Worm (Caenorhabditis elegans): ENCODE measurements around the gene F42H10.6.

F42H10.6 gene

ce11 chrIII:8480355-8480754 is at the start of gene F42H10.6:
TSS of gene F42H10.6 (minus strand) at chrIII:8480455.
- no peak for TF ChIP-seq ceh-36 (tag; optimal IDR thresholded peaks at IDR 0.05)
- TF ChIP-seq scrt-1 (GFP tag; IDR thresholded peaks at IDR 0.05), result no peak
- no peak for TF ChIP-seq ama-1 (optimal IDR thresholded peaks at IDR 0.05)
- no peak for TF ChIP-seq ets-7 (tag; optimal IDR thresholded peaks at IDR 0.05)
- no peak for TF ChIP-seq hmbx-1 (tag; optimal IDR thresholded peaks at IDR 0.05)
- TF ChIP-seq tra-4 (tag; optimal IDR thresholded peaks at IDR 0.05), result no peak
- no peak for TF ChIP-seq B0310.2 (tag; optimal IDR thresholded peaks at IDR 0.05)
- TF ChIP-seq sea-1 (GFP tag; conservative IDR thresholded peaks at IDR 0.05), result no peak
- TF ChIP-seq hmg-4 (GFP tag; optimal IDR thresholded peaks at IDR 0.05), result no peak
- TF ChIP-seq F13C5.2 (tag; optimal IDR thresholded peaks at IDR 0.05), result no peak
- TF ChIP-seq pes-1 (GFP tag; IDR thresholded peaks at IDR 0.05), result no peak
- TF ChIP-seq tbx-37 (GFP tag; conservative IDR thresholded peaks at IDR 0.05), result no peak
- no peak for TF ChIP-seq hnd-1 (tag; optimal IDR thresholded peaks at IDR 0.05)

ce11 chrIII:8529772-8530171 is 49.5 kb upstream of the F42H10.6 start, which contains the start of gene ZC21.10:
TSS of gene ZC21.10 (plus strand) at chrIII:8530072.
- TF ChIP-seq B0310.2 (tag; optimal IDR thresholded peaks at IDR 0.05), result no peak
- no peak for TF ChIP-seq ets-7 (tag; optimal IDR thresholded peaks at IDR 0.05)
- TF ChIP-seq tbx-37 (GFP tag; conservative IDR thresholded peaks at IDR 0.05), result no peak
- no peak for TF ChIP-seq ceh-36 (tag; optimal IDR thresholded peaks at IDR 0.05)
- no peak for TF ChIP-seq ceh-13 (GFP tag; optimal IDR thresholded peaks at IDR 0.05)
- no peak for TF ChIP-seq hmbx-1 (tag; optimal IDR thresholded peaks at IDR 0.05)
- TF ChIP-seq tra-4 (tag; optimal IDR thresholded peaks at IDR 0.05), result no peak
- no peak for TF ChIP-seq ama-1 (optimal IDR thresholded peaks at IDR 0.05)
- TF ChIP-seq F13C5.2 (tag; optimal IDR thresholded peaks at IDR 0.05), result no peak
- no peak for TF ChIP-seq scrt-1 (GFP tag; IDR thresholded peaks at IDR 0.05)
- no peak for TF ChIP-seq hmg-4 (GFP tag; optimal IDR thresholded peaks at IDR 0.05)
- no peak for TF ChIP-seq pes-1 (GFP tag; IDR thresholded peaks at IDR 0.05)
- TF ChIP-seq tbx-11 (GFP tag; IDR thresholded peaks at IDR 0.05), result no peak
- TF ChIP-seq flt-1 (GFP tag; IDR thresholded peaks at IDR 0.05), result no peak

ce11 chrIII:8529002-8529401 is 48.7 kb upstream of the F42H10.6 start:
- no peak for TF ChIP-seq sea-1 (GFP tag; conservative IDR thresholded peaks at IDR 0.05)
- TF ChIP-seq F13C5.2 (tag; optimal IDR thresholded peaks at IDR 0.05), result no peak
- TF ChIP-seq flt-1 (GFP tag; IDR thresholded peaks at IDR 0.05), result no peak
- TF ChIP-seq ets-7 (tag; optimal IDR thresholded peaks at IDR 0.05), result no peak
- TF ChIP-seq ama-1 (optimal IDR thresholded peaks at IDR 0.05), result peak; percentile 84

- no peak for TF ChIP-seq aly-1 (tag; optimal IDR thresholded peaks at IDR 0.05)
- TF ChIP-seq hmbx-1 (tag; optimal IDR thresholded peaks at IDR 0.05), result no peak
Measured at ce11 chrIII:8524773-8525172, 44.5 kb upstream of the F42H10.6 start, which contains the start of gene idpp-15. TSS of gene idpp-15 (plus strand) at chrIII:8525073.

- TF ChIP-seq B0310.2 (tag; optimal IDR thresholded peaks at IDR 0.05), result no peak
Measured at ce11 chrIII:8521654-8522392, 41.6 kb upstream of the F42H10.6 start.

ce11 chrIII:8520589-8520988 is 40.3 kb upstream of the F42H10.6 start:
- TF ChIP-seq B0310.2 (tag; optimal IDR thresholded peaks at IDR 0.05) (no peak), hnd-1 (tag; optimal IDR thresholded peaks at IDR 0.05) (no peak), flt-1 (GFP tag; IDR thresholded peaks at IDR 0.05) (no peak), F13C5.2 (tag; optimal IDR thresholded peaks at IDR 0.05) (no peak), tbx-37 (GFP tag; conservative IDR thresholded peaks at IDR 0.05) (no peak), ceh-13 (GFP tag; optimal IDR thresholded peaks at IDR 0.05) (no peak), hmg-4 (GFP tag; optimal IDR thresholded peaks at IDR 0.05) (no peak), pes-1 (GFP tag; IDR thresholded peaks at IDR 0.05) (no peak), aly-1 (tag; optimal IDR thresholded peaks at IDR 0.05) (no peak), ceh-36 (tag; optimal IDR thresholded peaks at IDR 0.05) (no peak), tra-4 (tag; optimal IDR thresholded peaks at IDR 0.05) (no peak), tbx-11 (GFP tag; IDR thresholded peaks at IDR 0.05) (no peak), ama-1 (optimal IDR thresholded peaks at IDR 0.05) (no peak), scrt-1 (GFP tag; IDR thresholded peaks at IDR 0.05) (no peak), ets-7 (tag; optimal IDR thresholded peaks at IDR 0.05) (no peak), hmbx-1 (tag; optimal IDR thresholded peaks at IDR 0.05) (no peak), sea-1 (GFP tag; conservative IDR thresholded peaks at IDR 0.05) (no peak)

- TF ChIP-seq sea-1 (GFP tag; conservative IDR thresholded peaks at IDR 0.05) (no peak), ama-1 (optimal IDR thresholded peaks at IDR 0.05) (no peak), tra-4 (tag; optimal IDR thresholded peaks at IDR 0.05) (no peak), flt-1 (GFP tag; IDR thresholded peaks at IDR 0.05) (no peak), hmg-4 (GFP tag; optimal IDR thresholded peaks at IDR 0.05) (no peak), pes-1 (GFP tag; IDR thresholded peaks at IDR 0.05) (no peak), tbx-11 (GFP tag; IDR thresholded peaks at IDR 0.05) (no peak), F13C5.2 (tag; optimal IDR thresholded peaks at IDR 0.05) (no peak), ets-7 (tag; optimal IDR thresholded peaks at IDR 0.05) (no peak), ceh-36 (tag; optimal IDR thresholded peaks at IDR 0.05) (no peak), ceh-13 (GFP tag; optimal IDR thresholded peaks at IDR 0.05) (no peak), scrt-1 (GFP tag; IDR thresholded peaks at IDR 0.05) (no peak), hnd-1 (tag; optimal IDR thresholded peaks at IDR 0.05) (no peak), tbx-37 (GFP tag; conservative IDR thresholded peaks at IDR 0.05) (no peak), B0310.2 (tag; optimal IDR thresholded peaks at IDR 0.05) (no peak), hmbx-1 (tag; optimal IDR thresholded peaks at IDR 0.05) (no peak), aly-1 (tag; optimal IDR thresholded peaks at IDR 0.05) (no peak)
Measured at ce11 chrIII:8519886-8520285, 39.6 kb upstream of the F42H10.6 start, which contains the start of gene ZC21.8. TSS of gene ZC21.8 (minus strand) at chrIII:8519986.

ce11 chrIII:8518990-8519389 is 38.7 kb upstream of the F42H10.6 start:
- TF ChIP-seq tbx-37 (GFP tag; conservative IDR thresholded peaks at IDR 0.05) (no peak), B0310.2 (tag; optimal IDR thresholded peaks at IDR 0.05) (no peak), F13C5.2 (tag; optimal IDR thresholded peaks at IDR 0.05) (no peak), hmg-4 (GFP tag; optimal IDR thresholded peaks at IDR 0.05) (no peak), aly-1 (tag; optimal IDR thresholded peaks at IDR 0.05) (no peak), sea-1 (GFP tag; conservative IDR thresholded peaks at IDR 0.05) (no peak), ceh-36 (tag; optimal IDR thresholded peaks at IDR 0.05) (no peak), hmbx-1 (tag; optimal IDR thresholded peaks at IDR 0.05) (no peak), ama-1 (optimal IDR thresholded peaks at IDR 0.05) (no peak), tra-4 (tag; optimal IDR thresholded peaks at IDR 0.05) (no peak), flt-1 (GFP tag; IDR thresholded peaks at IDR 0.05) (no peak), ets-7 (tag; optimal IDR thresholded peaks at IDR 0.05) (no peak), ceh-13 (GFP tag; optimal IDR thresholded peaks at IDR 0.05) (no peak), pes-1 (GFP tag; IDR thresholded peaks at IDR 0.05) (no peak), scrt-1 (GFP tag; IDR thresholded peaks at IDR 0.05) (no peak), tbx-11 (GFP tag; IDR thresholded peaks at IDR 0.05) (no peak), hnd-1 (tag; optimal IDR thresholded peaks at IDR 0.05) (no peak)
